Worm (Caenorhabditis elegans) whole organism, mixed stage, embryonic: ENCODE measurements around the gene irld-51.

Experiments
- elt-3 ChIP-seq: fragments of 150-350 bp; optimal IDR thresholded peaks from 2 replicates; lab custom pipeline; 2014; ENCODE audit warnings: missing biosample characterization, missing genetic modification characterization
- mep-1 ChIP-seq: fragments of 150-350 bp; optimal IDR thresholded peaks from 2 replicates; lab custom pipeline; 2017; ENCODE audit warnings: missing biosample characterization, missing genetic modification reagents, missing genetic modification characterization, inconsistent platforms
- nhr-2 ChIP-seq: fragments of 150-350 bp; optimal IDR thresholded peaks from 2 replicates; lab custom pipeline; 2014; ENCODE audit warnings: missing biosample characterization, missing genetic modification characterization
- pha-4 ChIP-seq: fragments of 150-350 bp; optimal IDR thresholded peaks from 2 replicates; lab custom pipeline; 2018; ENCODE audit warnings: missing biosample characterization, missing genetic modification reagents, missing genetic modification characterization
- snpc-4 ChIP-seq: fragments of 150-350 bp; optimal IDR thresholded peaks from 2 replicates; lab custom pipeline; 2014; ENCODE audit warnings: missing biosample characterization, missing genetic modification characterization
- unc-39 ChIP-seq: fragments of 150-350 bp; optimal IDR thresholded peaks from 2 replicates; lab custom pipeline; 2014; ENCODE audit warnings: missing biosample characterization, missing genetic modification characterization
- unc-62 ChIP-seq: fragments of 150-350 bp; optimal IDR thresholded peaks from 2 replicates; lab custom pipeline; 2014; ENCODE audit warnings: missing biosample characterization, missing genetic modification reagents, missing genetic modification characterization

DNA sequence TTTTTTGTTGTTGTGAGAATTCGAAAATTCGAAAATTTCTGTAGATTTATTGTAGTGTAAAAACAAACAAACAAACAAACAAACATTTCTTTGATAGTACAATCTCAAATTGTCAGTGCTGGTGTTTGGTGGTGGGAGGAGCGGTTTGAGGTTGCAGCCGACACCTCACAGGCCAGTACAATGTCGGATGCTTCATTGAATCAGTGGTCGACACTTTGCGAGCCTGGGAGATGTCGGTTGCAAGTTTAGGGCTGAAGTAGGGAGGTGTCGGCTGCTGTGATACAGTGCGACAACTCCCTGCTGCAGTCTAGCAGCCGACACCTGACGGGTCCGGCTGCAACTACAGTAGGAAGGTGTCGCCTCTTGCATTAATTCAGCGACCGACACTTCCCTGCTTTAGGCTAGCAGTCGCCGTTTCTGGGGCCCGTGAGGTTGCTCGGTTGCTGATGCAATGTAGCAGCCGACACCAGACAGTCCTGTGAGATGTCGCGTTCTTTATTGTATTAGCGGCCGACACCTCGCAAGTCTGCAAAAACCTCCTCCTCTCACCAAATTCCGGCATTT, 33.5 kb upstream of the irld-51 start:
- TF ChIP-seq mep-1 (tag; lab: Kevin White, UChicago): no peak
- no peak for TF ChIP-seq nhr-2 (tag; lab: Kevin White, UChicago)
- TF ChIP-seq elt-3 (tag; lab: Kevin White, UChicago): no peak
- TF ChIP-seq snpc-4 (tag; lab: Kevin White, UChicago): no peak
- no peak for TF ChIP-seq unc-39 (tag; lab: Kevin White, UChicago)
- no peak for TF ChIP-seq unc-62 (GFP tag; lab: Kevin White, UChicago)
- no peak for TF ChIP-seq pha-4
